Worm (Caenorhabditis elegans): ENCODE data around the gene srw-36.

The srw-36 gene

DNA sequence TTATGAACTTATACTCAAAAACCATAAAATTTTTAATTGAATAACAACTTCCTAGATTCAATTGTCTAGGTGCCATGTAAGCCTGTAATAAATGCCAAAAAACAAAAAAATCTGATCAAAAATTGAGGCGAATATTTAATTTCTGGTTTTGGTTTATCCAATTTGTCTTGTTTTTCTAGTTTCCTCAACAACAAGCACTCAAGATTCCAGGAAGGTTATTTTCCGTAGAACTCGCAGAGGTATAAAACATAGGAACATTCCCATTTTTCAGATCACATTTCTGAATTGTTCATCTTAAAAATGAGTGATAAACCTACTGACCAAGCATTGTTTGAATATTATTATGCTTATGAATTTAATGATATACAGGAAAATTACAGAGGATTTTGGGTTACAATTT, 14.2 kb downstream of the srw-36 start, which contains the start of gene srw-41:
TSS of gene srw-41 (plus strand) at position 301 of the 400 bp plus-strand sequence.
- TF ChIP-seq nhr-2 (tag; optimal IDR thresholded peaks at IDR 0.05): no peak
- no peak for TF ChIP-seq flh-1 (GFP tag; optimal IDR thresholded peaks at IDR 0.05)
- no peak for TF ChIP-seq bed-3 (GFP tag; optimal IDR thresholded peaks at IDR 0.05)
- TF ChIP-seq mep-1 (tag; optimal IDR thresholded peaks at IDR 0.05): no peak
- no peak for TF ChIP-seq ham-2 (GFP tag; optimal IDR thresholded peaks at IDR 0.05)
- no peak for TF ChIP-seq unc-120 (tag; optimal IDR thresholded peaks at IDR 0.05; ENCODE audit: poor library complexity, severe bottlenecking)
- TF ChIP-seq nhr-237 (tag; optimal IDR thresholded peaks at IDR 0.05): no peak
- no peak for TF ChIP-seq ceh-39 (tag; optimal IDR thresholded peaks at IDR 0.05)
- TF ChIP-seq blmp-1 (tag; optimal IDR thresholded peaks at IDR 0.05): no peak
- no peak for TF ChIP-seq elt-1 (tag; optimal IDR thresholded peaks at IDR 0.05; ENCODE audit: borderline replicate concordance, insufficient read depth)
- no peak for TF ChIP-seq pha-4 (tag; optimal IDR thresholded peaks at IDR 0.05)
- TF ChIP-seq lin-32 (GFP tag; optimal IDR thresholded peaks at IDR 0.05): no peak
- no peak for TF ChIP-seq nhr-12 (tag; optimal IDR thresholded peaks at IDR 0.05)

- TF ChIP-seq snpc-4 (tag; optimal IDR thresholded peaks at IDR 0.05) (no peak), elt-3 (tag; optimal IDR thresholded peaks at IDR 0.05) (no peak), M03D4.4 (tag; optimal IDR thresholded peaks at IDR 0.05) (peak; percentile 32), cnd-1 (tag; optimal IDR thresholded peaks at IDR 0.05) (peak; percentile 32), pha-4 (tag; optimal IDR thresholded peaks at IDR 0.05) (no peak), ceh-83 (GFP tag; optimal IDR thresholded peaks at IDR 0.05) (peak; percentile 14), elt-1 (tag; optimal IDR thresholded peaks at IDR 0.05; ENCODE audit: borderline replicate concordance, insufficient read depth) (no peak), ham-2 (GFP tag; optimal IDR thresholded peaks at IDR 0.05) (no peak), ceh-39 (tag; optimal IDR thresholded peaks at IDR 0.05) (no peak), lsy-2 (tag; optimal IDR thresholded peaks at IDR 0.05) (no peak), drap-1 (GFP tag; optimal IDR thresholded peaks at IDR 0.05) (peak; percentile 51), bed-3 (GFP tag; optimal IDR thresholded peaks at IDR 0.05) (peak; percentile 49), flh-1 (GFP tag; optimal IDR thresholded peaks at IDR 0.05) (peak; percentile 12), hlh-1 (tag; optimal IDR thresholded peaks at IDR 0.05) (no peak), lin-32 (GFP tag; optimal IDR thresholded peaks at IDR 0.05) (peak; percentile 16), ceh-43 (GFP tag; optimal IDR thresholded peaks at IDR 0.05) (peak; percentile 10), nhr-237 (tag; optimal IDR thresholded peaks at IDR 0.05) (no peak), nhr-76 (tag; optimal IDR thresholded peaks at IDR 0.05) (no peak), nhr-28 (tag; optimal IDR thresholded peaks at IDR 0.05) (no peak), unc-120 (tag; optimal IDR thresholded peaks at IDR 0.05; ENCODE audit: poor library complexity, severe bottlenecking) (no peak), ztf-11 (tag; optimal IDR thresholded peaks at IDR 0.05) (no peak), blmp-1 (tag; optimal IDR thresholded peaks at IDR 0.05) (no peak), lin-13 (tag; optimal IDR thresholded peaks at IDR 0.05) (no peak), zip-8 (tag; optimal IDR thresholded peaks at IDR 0.05) (no peak), sem-2 (GFP tag; optimal IDR thresholded peaks at IDR 0.05) (peak; percentile 1), sptf-1 (tag; optimal IDR thresholded peaks at IDR 0.05) (peak; percentile 79), mls-2 (tag; optimal IDR thresholded peaks at IDR 0.05) (peak; percentile 80)
Measured at ce11 chrV:16699752-16700259, 16.8 kb downstream of the srw-36 start, which contains the start of gene Y70C5C.1. Gene Y70C5C.1 (plus strand): TSS chrV:16700209.

- TF ChIP-seq unc-120 (tag; optimal IDR thresholded peaks at IDR 0.05; ENCODE audit: poor library complexity, severe bottlenecking) (no peak), M03D4.4 (tag; optimal IDR thresholded peaks at IDR 0.05) (no peak), elt-3 (tag; optimal IDR thresholded peaks at IDR 0.05) (no peak), ztf-11 (tag; optimal IDR thresholded peaks at IDR 0.05) (no peak), mab-5 (tag; optimal IDR thresholded peaks at IDR 0.05) (no peak), ceh-83 (GFP tag; optimal IDR thresholded peaks at IDR 0.05) (no peak), nhr-2 (tag; optimal IDR thresholded peaks at IDR 0.05) (no peak), snpc-4 (tag; optimal IDR thresholded peaks at IDR 0.05) (no peak)
Measured at ce11 chrV:16706549-16706948, 23.6 kb downstream of the srw-36 start, which contains the start of gene clec-9. Gene clec-9 (minus strand): TSS chrV:16706649.

- TF ChIP-seq flh-1 (GFP tag; optimal IDR thresholded peaks at IDR 0.05): no peak
- no peak for TF ChIP-seq ceh-43 (GFP tag; optimal IDR thresholded peaks at IDR 0.05)
- no peak for TF ChIP-seq lin-32 (GFP tag; optimal IDR thresholded peaks at IDR 0.05)
- TF ChIP-seq sem-2 (GFP tag; optimal IDR thresholded peaks at IDR 0.05): no peak
Measured at ce11 chrV:16713797-16714196, 30.8 kb downstream of the srw-36 start.

ce11 chrV:16716574-16716973, 33.6 kb downstream of the srw-36 start, which contains the start of gene srh-137:
Gene srh-137 (minus strand): TSS chrV:16716674.
- TF ChIP-seq ceh-83 (GFP tag; optimal IDR thresholded peaks at IDR 0.05): no peak
- TF ChIP-seq unc-39 (tag; optimal IDR thresholded peaks at IDR 0.05): no peak
- TF ChIP-seq unc-62 (GFP tag; optimal IDR thresholded peaks at IDR 0.05): no peak

Measured in whole organism, mixed stage, embryonic.